Fruit fly (Drosophila melanogaster): ENCODE data around the gene Nprl2.

The Nprl2 gene

DNA sequence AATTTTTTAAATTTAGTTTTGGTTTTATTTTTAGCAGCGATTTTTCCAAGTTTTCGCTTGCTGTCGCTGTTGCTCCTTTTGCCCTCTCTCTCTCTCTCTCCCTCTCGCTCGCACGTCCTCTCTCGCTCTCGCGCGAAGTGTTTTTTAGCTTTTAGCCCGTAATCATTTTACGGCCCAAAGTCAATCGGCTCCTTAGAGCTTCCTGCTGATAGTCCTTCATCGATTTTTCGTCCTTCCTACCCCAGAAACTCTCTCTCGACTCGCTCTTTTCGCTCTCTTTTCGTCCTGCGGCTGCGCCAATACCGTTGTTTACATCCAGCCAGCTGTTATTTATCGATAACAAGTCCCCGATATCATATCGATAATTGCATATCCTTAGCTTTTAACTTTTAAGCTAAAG, 39.9 kb downstream of the Nprl2 start, which contains the start of gene RSG7:
TSS of gene RSG7 (minus strand) at position 139 of the 400 bp plus-strand sequence.
- TF ChIP-seq h (optimal IDR thresholded peaks at IDR 0.05) (no peak), Myc (optimal IDR thresholded peaks at IDR 0.05) (no peak), ttk (optimal IDR thresholded peaks at IDR 0.05) (no peak), psq (optimal IDR thresholded peaks at IDR 0.05) (no peak), insv (optimal IDR thresholded peaks at IDR 0.05) (no peak), Sin3A (optimal IDR thresholded peaks at IDR 0.05) (no peak)

DNA sequence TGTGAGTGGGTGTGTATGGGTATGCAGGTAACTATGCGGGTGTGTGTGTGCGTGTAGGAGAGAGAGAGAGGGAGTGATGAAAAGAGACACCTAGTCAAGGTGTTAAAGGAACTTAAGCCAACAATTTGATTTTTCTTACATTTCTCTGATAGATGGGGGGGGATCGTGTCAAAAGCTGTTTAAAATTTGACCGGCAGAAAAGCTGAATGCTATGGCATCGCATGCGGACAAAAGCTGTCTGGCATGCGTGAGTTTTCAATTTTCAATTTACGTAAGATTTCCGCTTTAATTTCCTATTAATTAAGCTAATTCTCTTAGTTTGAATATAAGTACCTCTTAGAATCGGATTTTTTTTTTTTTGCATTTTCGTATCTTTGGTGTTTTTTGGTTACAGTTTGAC, 44.3 kb downstream of the Nprl2 start:
- TF ChIP-seq ttk (optimal IDR thresholded peaks at IDR 0.05), result no peak

DNA sequence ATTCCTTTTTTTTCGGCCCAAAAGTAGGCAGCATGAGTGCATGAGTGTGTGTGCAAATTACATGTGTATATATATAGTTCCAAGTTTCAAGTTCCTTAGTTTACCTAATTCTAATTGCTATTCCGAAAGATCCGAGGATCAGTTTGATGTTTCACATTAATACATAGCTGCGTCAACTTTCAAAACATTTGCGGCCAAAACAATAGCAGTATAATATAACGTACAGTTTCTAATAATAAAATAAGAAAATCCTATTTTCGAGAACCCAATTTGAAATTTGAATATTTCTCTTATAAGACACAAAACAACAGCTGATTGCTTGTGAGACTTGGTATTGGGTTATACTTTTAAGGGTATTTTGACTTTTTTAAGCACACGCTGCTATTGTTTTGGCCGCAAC, 45.1 kb downstream of the Nprl2 start:
- TF ChIP-seq Myc (optimal IDR thresholded peaks at IDR 0.05) (no peak), insv (optimal IDR thresholded peaks at IDR 0.05) (no peak), ttk (optimal IDR thresholded peaks at IDR 0.05) (no peak), psq (optimal IDR thresholded peaks at IDR 0.05) (no peak), Sin3A (optimal IDR thresholded peaks at IDR 0.05) (no peak), h (optimal IDR thresholded peaks at IDR 0.05) (no peak)

DNA sequence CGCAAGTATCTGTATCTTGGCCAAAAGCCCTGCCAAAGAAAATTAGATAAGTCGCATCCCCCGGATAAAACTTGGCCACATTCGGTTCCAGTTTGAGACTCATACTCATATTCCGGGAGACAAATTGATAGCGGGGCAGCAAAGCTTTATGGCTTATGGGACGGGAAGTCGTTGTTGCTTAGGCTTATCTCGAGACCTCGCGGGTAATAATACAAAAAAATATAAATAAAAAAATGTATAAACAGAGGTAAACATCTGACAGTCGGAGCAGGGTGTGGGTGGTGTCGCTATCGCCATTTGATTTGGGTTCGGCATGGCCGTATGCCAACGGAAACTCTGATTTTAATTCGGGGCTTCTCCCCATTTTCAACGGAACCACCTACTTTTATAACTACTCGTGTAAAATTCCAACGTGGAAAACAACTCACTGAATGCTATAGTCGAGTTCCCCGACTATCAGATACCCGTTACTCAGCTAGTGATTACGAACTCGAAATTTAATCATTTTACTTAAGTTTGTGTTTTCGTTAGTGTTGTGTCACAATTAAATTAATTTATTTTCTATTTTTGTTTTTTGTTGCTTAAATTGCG, 46.5 kb downstream of the Nprl2 start:
- no peak for TF ChIP-seq Sin3A (optimal IDR thresholded peaks at IDR 0.05)
- TF ChIP-seq h (optimal IDR thresholded peaks at IDR 0.05), result no peak
- no peak for TF ChIP-seq ttk (optimal IDR thresholded peaks at IDR 0.05)
- TF ChIP-seq psq (optimal IDR thresholded peaks at IDR 0.05), result no peak
- TF ChIP-seq Myc (optimal IDR thresholded peaks at IDR 0.05), result no peak
- no peak for TF ChIP-seq insv (optimal IDR thresholded peaks at IDR 0.05)

DNA sequence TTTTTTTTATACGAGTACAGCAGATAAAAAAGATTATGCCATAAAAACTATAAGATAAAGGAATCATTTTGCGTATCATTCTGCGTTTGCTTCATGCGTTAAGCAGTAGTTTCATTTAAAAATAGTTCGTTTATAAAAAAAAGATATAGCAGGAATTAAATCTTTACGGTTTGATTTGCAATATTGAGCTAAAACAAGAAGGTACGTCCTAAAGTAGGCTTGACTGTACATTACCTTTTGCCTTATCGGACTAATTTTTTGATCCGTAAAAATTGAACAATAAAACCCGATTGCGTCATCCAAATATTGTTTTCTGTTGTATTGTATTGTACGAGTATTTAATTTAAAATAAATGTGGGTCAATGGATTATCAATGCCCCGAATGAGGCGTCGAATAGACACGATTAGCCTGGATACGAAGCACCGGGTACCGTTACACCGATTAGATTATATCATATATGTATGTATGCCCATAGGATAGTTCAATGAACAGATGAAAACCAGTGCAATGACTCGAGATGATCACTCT, 47.3 kb downstream of the Nprl2 start:
- TF ChIP-seq Myc (optimal IDR thresholded peaks at IDR 0.05) (no peak), h (optimal IDR thresholded peaks at IDR 0.05) (no peak), psq (optimal IDR thresholded peaks at IDR 0.05) (no peak), insv (optimal IDR thresholded peaks at IDR 0.05) (no peak), ttk (optimal IDR thresholded peaks at IDR 0.05) (no peak), Sin3A (optimal IDR thresholded peaks at IDR 0.05) (no peak)

DNA sequence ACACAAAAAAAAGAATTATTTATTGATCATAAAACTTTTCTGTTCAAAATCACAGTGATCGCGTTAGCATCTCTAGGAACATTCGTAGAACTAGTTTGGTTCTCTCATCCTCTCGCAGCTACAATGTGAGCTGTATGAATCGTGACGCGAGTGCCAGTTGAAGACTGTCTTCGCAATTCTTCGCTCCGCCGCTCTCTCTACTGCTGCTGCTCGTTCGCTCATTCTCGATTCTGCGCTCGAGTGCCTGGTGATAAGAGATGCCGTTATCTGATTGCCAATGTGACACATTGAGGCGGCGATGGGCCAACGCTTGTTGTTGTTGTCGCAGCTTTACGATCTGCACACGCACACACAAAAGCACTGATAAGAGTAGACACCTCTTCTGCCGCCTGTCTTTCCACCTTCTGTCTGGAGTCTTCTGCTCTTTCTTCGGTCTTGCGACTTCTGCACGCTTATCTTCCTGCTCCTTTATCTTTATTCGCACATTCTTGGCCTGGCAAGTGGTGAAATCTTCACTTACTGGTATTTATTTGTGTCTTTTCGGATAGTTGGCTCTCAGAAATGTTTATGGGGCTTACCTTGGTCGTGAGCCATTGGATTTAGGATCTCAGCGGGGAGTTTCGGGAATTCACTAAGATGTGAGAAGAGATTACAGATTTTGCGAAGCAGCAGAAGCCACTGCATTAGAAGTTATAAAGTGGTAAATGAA, 47.9 kb downstream of the Nprl2 start:
- TF ChIP-seq Sin3A (optimal IDR thresholded peaks at IDR 0.05) (no peak), psq (optimal IDR thresholded peaks at IDR 0.05) (no peak), insv (optimal IDR thresholded peaks at IDR 0.05) (no peak), h (optimal IDR thresholded peaks at IDR 0.05) (no peak), ttk (optimal IDR thresholded peaks at IDR 0.05) (no peak), Myc (optimal IDR thresholded peaks at IDR 0.05) (no peak)

DNA sequence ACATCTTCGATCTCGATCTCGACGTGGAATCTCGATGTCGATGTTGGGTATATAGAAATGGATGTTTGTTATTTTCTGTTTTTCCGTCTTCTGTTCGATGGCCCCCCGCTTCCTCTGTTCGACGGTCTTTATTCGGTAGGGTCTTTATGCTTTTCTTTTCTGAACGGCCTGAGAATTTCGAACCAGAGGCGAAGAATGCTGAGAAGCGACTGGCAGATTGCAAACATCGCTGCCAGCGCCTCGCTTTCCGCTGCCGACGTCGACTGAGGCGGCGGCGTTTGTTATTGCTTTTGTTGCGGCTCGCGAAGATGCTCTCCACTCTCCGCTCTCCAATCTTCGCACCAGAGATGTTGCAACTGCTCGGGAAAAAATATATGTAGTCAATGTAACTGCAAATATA, 48.9 kb downstream of the Nprl2 start, which contains the start of the genes CG13004 and CG46306:
TSS of gene CG13004 (minus strand) at position 217 of the 400 bp plus-strand sequence.
TSS of gene CG46306 (minus strand) at position 217 of the 400 bp plus-strand sequence.
- TF ChIP-seq h (optimal IDR thresholded peaks at IDR 0.05) (no peak), Myc (optimal IDR thresholded peaks at IDR 0.05) (no peak), ttk (optimal IDR thresholded peaks at IDR 0.05) (no peak), psq (optimal IDR thresholded peaks at IDR 0.05) (no peak), Sin3A (optimal IDR thresholded peaks at IDR 0.05) (no peak)

DNA sequence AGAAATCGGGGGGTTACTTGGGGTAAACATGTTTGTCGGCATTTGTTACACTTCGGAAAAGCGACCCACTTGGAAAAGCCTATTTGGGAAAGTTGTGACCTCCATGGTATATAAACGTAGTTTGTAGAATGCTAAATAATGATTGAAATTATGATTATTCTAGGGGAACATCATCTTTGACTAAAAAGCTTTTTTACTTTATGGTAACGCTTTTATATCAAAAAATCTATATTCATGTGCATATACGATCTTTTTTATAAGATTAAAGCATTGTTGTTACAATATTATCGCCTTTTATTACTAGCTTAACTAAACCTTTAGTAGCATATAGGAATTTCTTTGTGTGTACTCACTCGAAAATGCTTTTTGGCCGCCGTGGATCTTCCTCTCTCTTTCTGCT, 49.9 kb downstream of the Nprl2 start:
- no peak for TF ChIP-seq psq (optimal IDR thresholded peaks at IDR 0.05)
- no peak for TF ChIP-seq h (optimal IDR thresholded peaks at IDR 0.05)
- no peak for TF ChIP-seq insv (optimal IDR thresholded peaks at IDR 0.05)
- TF ChIP-seq Myc (optimal IDR thresholded peaks at IDR 0.05), result no peak
- TF ChIP-seq Sin3A (optimal IDR thresholded peaks at IDR 0.05), result no peak
- TF ChIP-seq ttk (optimal IDR thresholded peaks at IDR 0.05), result no peak

DNA sequence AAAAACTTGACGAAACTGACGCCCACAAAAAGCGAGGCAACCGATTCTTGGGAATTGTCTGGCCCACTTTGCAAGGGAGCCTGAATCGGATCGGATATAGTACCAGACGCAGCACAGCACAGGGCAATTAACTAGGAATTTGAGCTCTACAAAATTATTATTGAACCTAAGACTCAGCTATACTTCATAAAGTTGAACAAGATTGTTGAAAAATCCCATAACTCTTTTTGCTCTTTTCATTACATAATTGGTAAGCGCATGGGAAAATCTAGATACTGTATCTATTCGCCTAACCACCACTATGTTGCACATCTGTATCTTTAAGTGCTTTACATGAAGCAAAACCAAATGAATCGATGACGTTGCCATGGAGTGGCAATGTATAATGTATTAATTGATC, 51.1 kb downstream of the Nprl2 start:
- TF ChIP-seq psq (optimal IDR thresholded peaks at IDR 0.05), result no peak
- TF ChIP-seq h (optimal IDR thresholded peaks at IDR 0.05), result no peak
- TF ChIP-seq Sin3A (optimal IDR thresholded peaks at IDR 0.05), result no peak
- TF ChIP-seq ttk (optimal IDR thresholded peaks at IDR 0.05), result no peak
- no peak for TF ChIP-seq insv (optimal IDR thresholded peaks at IDR 0.05)
- TF ChIP-seq Myc (optimal IDR thresholded peaks at IDR 0.05), result no peak

Data from Kc167 (cell line).